Fruit fly (Drosophila melanogaster) Kc167 (cell line): ENCODE measurements around the gene Gpdh3.

Experiments
- h ChIP-seq: fragments of >200 bp; optimal IDR thresholded peaks from 3 replicates; lab custom pipeline; 2018; ENCODE audit warnings: missing external identifiers
- psq ChIP-seq: fragments of >200 bp; optimal IDR thresholded peaks from 2 replicates; lab custom pipeline; 2017; ENCODE audit warnings: missing external identifiers
- ttk ChIP-seq: sonication (Bioruptor generic); optimal IDR thresholded peaks from 2 replicates; lab custom pipeline; 2017; ENCODE audit warnings: missing external identifiers

- TF ChIP-seq ttk (lab: Kevin White, UChicago) (no peak), h (no peak), psq (no peak)
Measured at dm6 chr3R:22358810-22359209, 23.0 kb upstream of the Gpdh3 start.
